Worm (Caenorhabditis elegans): ENCODE measurements around the gene lhfp-4.

DNA sequence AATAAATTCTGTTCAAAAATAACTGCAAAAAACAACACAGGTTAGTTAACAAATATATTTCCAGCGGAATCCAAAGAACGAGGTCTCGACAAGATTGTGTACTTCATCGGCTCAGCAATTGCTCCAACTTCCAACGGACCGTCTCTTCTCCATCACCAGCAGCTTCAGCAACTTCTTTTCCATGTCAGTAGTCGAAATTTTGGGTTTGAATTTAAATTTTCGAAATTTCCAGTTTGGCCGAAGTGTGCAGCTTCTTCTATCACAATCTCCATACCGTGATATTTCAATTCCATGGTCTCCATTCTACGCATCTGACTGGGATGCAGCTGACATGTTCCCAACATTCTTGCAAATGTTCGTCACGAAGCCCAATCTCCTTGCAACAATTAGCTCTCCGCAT lies 21.9 kb upstream of the lhfp-4 start:
- TF ChIP-seq W03F9.2 (tag; optimal IDR thresholded peaks at IDR 0.05) (no peak), dao-5 (tag; optimal IDR thresholded peaks at IDR 0.05) (no peak)

Data from whole organism, L4/young adult.